Fruit fly (Drosophila melanogaster): ENCODE data around the gene OtopLa.

dm6 chrX:5603009-5603408 lies 45.3 kb downstream of the OtopLa start:
- TF ChIP-seq Myc (optimal IDR thresholded peaks at IDR 0.05) (no peak), insv (optimal IDR thresholded peaks at IDR 0.05) (no peak), psq (optimal IDR thresholded peaks at IDR 0.05) (no peak)

Data from Kc167 (cell line).